Worm (Caenorhabditis elegans): ENCODE data around the gene nhr-181.

The nhr-181 gene

DNA sequence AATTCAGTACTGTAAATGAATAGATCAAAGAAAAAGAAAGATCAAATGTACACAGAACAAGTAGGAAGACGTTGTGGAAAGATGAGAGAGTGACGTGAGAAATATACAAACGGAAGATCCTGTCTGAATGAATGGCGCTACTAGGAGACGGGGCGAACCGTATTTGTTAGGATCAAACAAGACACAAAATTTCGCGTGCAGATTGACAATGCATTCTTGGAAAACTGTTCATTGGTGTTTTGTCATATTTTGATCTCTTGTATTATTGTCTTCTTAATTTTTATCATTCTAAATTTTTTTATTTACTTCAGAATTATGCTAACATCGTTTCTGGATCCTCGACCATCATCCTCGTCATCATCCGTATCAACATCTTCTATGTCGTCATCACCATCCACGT, at the start of gene nhr-181:
Gene nhr-181, plus strand, starts transcription at position 301 of the 400 bp plus-strand sequence.
- TF ChIP-seq tbx-11 (GFP tag; IDR thresholded peaks at IDR 0.05) (no peak), hnd-1 (tag; optimal IDR thresholded peaks at IDR 0.05) (no peak), flt-1 (GFP tag; IDR thresholded peaks at IDR 0.05) (no peak), scrt-1 (GFP tag; IDR thresholded peaks at IDR 0.05) (no peak), aly-1 (tag; optimal IDR thresholded peaks at IDR 0.05) (no peak), sea-1 (GFP tag; conservative IDR thresholded peaks at IDR 0.05) (no peak), ets-7 (tag; optimal IDR thresholded peaks at IDR 0.05) (no peak), pes-1 (GFP tag; IDR thresholded peaks at IDR 0.05) (no peak), F13C5.2 (tag; optimal IDR thresholded peaks at IDR 0.05) (no peak)

- no peak for TF ChIP-seq pes-1 (GFP tag; IDR thresholded peaks at IDR 0.05)
- TF ChIP-seq aly-1 (tag; optimal IDR thresholded peaks at IDR 0.05): no peak
- no peak for TF ChIP-seq flt-1 (GFP tag; IDR thresholded peaks at IDR 0.05)
- TF ChIP-seq scrt-1 (GFP tag; IDR thresholded peaks at IDR 0.05): no peak
- TF ChIP-seq hmbx-1 (tag; optimal IDR thresholded peaks at IDR 0.05): no peak
- TF ChIP-seq tbx-37 (GFP tag; conservative IDR thresholded peaks at IDR 0.05): no peak
- no peak for TF ChIP-seq F13C5.2 (tag; optimal IDR thresholded peaks at IDR 0.05)
- TF ChIP-seq hmg-4 (GFP tag; optimal IDR thresholded peaks at IDR 0.05): no peak
- no peak for TF ChIP-seq ets-7 (tag; optimal IDR thresholded peaks at IDR 0.05)
- no peak for TF ChIP-seq hnd-1 (tag; optimal IDR thresholded peaks at IDR 0.05)
- TF ChIP-seq ama-1 (optimal IDR thresholded peaks at IDR 0.05): no peak
- TF ChIP-seq B0310.2 (tag; optimal IDR thresholded peaks at IDR 0.05): no peak
- TF ChIP-seq ceh-36 (tag; optimal IDR thresholded peaks at IDR 0.05): no peak
- TF ChIP-seq sea-1 (GFP tag; conservative IDR thresholded peaks at IDR 0.05): no peak
- no peak for TF ChIP-seq tbx-11 (GFP tag; IDR thresholded peaks at IDR 0.05)
- TF ChIP-seq tra-4 (tag; optimal IDR thresholded peaks at IDR 0.05): no peak
- no peak for TF ChIP-seq ceh-13 (GFP tag; optimal IDR thresholded peaks at IDR 0.05)
These were observed 48.7 kb upstream of the nhr-181 start, which contains the start of gene phat-7 for ce11 chrV:4046122-4046521. Gene phat-7, plus strand, starts transcription at chrV:4046422.

- no peak for TF ChIP-seq sea-1 (GFP tag; conservative IDR thresholded peaks at IDR 0.05)
- TF ChIP-seq hmg-4 (GFP tag; optimal IDR thresholded peaks at IDR 0.05): no peak
- no peak for TF ChIP-seq aly-1 (tag; optimal IDR thresholded peaks at IDR 0.05)
- no peak for TF ChIP-seq tbx-11 (GFP tag; IDR thresholded peaks at IDR 0.05)
- TF ChIP-seq ceh-36 (tag; optimal IDR thresholded peaks at IDR 0.05): no peak
- no peak for TF ChIP-seq B0310.2 (tag; optimal IDR thresholded peaks at IDR 0.05)
- TF ChIP-seq pes-1 (GFP tag; IDR thresholded peaks at IDR 0.05): no peak
- TF ChIP-seq hnd-1 (tag; optimal IDR thresholded peaks at IDR 0.05): no peak
- TF ChIP-seq scrt-1 (GFP tag; IDR thresholded peaks at IDR 0.05): no peak
- TF ChIP-seq ets-7 (tag; optimal IDR thresholded peaks at IDR 0.05): no peak
- TF ChIP-seq tbx-37 (GFP tag; conservative IDR thresholded peaks at IDR 0.05): no peak
- TF ChIP-seq ceh-13 (GFP tag; optimal IDR thresholded peaks at IDR 0.05): no peak
- TF ChIP-seq flt-1 (GFP tag; IDR thresholded peaks at IDR 0.05): no peak
- no peak for TF ChIP-seq tra-4 (tag; optimal IDR thresholded peaks at IDR 0.05)
- TF ChIP-seq ama-1 (optimal IDR thresholded peaks at IDR 0.05): no peak
- no peak for TF ChIP-seq F13C5.2 (tag; optimal IDR thresholded peaks at IDR 0.05)
- TF ChIP-seq hmbx-1 (tag; optimal IDR thresholded peaks at IDR 0.05): no peak
These were observed 47.3 kb upstream of the nhr-181 start, which contains the start of gene srh-169 for ce11 chrV:4047541-4047940. Gene srh-169, plus strand, starts transcription at chrV:4047841.

DNA sequence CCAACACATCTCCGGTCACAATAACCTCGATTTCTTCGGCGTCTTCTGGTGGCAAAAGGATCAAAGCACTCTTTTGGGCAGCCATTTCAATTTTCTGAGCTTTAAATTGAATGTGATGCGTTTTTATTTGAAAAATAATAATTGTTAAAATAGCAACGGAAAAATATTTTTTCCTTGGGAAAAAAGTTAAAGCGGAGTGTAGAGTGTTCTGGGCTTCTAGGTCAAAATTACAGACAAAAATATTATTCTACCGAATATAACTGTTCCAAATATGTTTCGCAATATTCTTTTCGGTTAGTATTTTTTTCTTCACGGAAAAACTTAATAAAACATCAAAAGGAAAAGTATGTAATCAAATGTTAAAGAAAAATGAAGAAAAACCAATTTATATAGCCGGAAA, 39.8 kb upstream of the nhr-181 start, which contains the start of gene djr-1.2:
Gene djr-1.2, minus strand, starts transcription at position 101 of the 400 bp plus-strand sequence.
- TF ChIP-seq ets-7 (tag; optimal IDR thresholded peaks at IDR 0.05): no peak
- TF ChIP-seq hmg-4 (GFP tag; optimal IDR thresholded peaks at IDR 0.05): no peak
- TF ChIP-seq hmbx-1 (tag; optimal IDR thresholded peaks at IDR 0.05): no peak
- no peak for TF ChIP-seq tra-4 (tag; optimal IDR thresholded peaks at IDR 0.05)
- TF ChIP-seq pes-1 (GFP tag; IDR thresholded peaks at IDR 0.05): no peak
- TF ChIP-seq ceh-36 (tag; optimal IDR thresholded peaks at IDR 0.05): no peak
- TF ChIP-seq aly-1 (tag; optimal IDR thresholded peaks at IDR 0.05): no peak
- TF ChIP-seq B0310.2 (tag; optimal IDR thresholded peaks at IDR 0.05): no peak

- TF ChIP-seq scrt-1 (GFP tag; IDR thresholded peaks at IDR 0.05) (no peak), hmbx-1 (tag; optimal IDR thresholded peaks at IDR 0.05) (no peak), tbx-37 (GFP tag; conservative IDR thresholded peaks at IDR 0.05) (no peak), flt-1 (GFP tag; IDR thresholded peaks at IDR 0.05) (no peak), B0310.2 (tag; optimal IDR thresholded peaks at IDR 0.05) (no peak), pes-1 (GFP tag; IDR thresholded peaks at IDR 0.05) (no peak), sea-1 (GFP tag; conservative IDR thresholded peaks at IDR 0.05) (no peak), tbx-11 (GFP tag; IDR thresholded peaks at IDR 0.05) (no peak), F13C5.2 (tag; optimal IDR thresholded peaks at IDR 0.05) (no peak), ets-7 (tag; optimal IDR thresholded peaks at IDR 0.05) (no peak), hmg-4 (GFP tag; optimal IDR thresholded peaks at IDR 0.05) (no peak), aly-1 (tag; optimal IDR thresholded peaks at IDR 0.05) (no peak), hnd-1 (tag; optimal IDR thresholded peaks at IDR 0.05) (no peak)
These were observed 38.6 kb upstream of the nhr-181 start for ce11 chrV:4056203-4056602.

DNA sequence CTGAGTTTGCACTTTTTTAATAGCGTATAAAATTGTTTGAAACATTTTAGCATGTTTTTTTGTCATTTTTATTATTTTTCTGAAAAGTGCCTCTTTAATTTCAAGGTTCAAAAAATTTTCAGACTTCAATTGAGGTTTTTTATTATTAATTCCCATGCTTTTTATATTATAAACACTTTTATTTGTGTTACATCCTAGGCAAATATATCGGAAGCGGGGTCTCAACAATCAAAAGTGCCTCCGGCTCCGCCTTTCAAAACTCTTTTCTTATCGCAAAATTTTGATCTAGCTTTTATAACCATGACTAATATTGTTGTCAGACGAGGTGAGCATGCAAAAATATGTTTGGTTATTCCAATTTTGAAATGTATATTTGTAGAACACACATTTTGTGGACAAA, 21.4 kb upstream of the nhr-181 start, which contains the start of gene otpl-2:
Gene otpl-2, plus strand, starts transcription at position 301 of the 400 bp plus-strand sequence.
- TF ChIP-seq aly-1 (tag; optimal IDR thresholded peaks at IDR 0.05) (no peak), ceh-36 (tag; optimal IDR thresholded peaks at IDR 0.05) (no peak), ceh-13 (GFP tag; optimal IDR thresholded peaks at IDR 0.05) (no peak), hmbx-1 (tag; optimal IDR thresholded peaks at IDR 0.05) (no peak), tbx-37 (GFP tag; conservative IDR thresholded peaks at IDR 0.05) (no peak), sea-1 (GFP tag; conservative IDR thresholded peaks at IDR 0.05) (no peak), tbx-11 (GFP tag; IDR thresholded peaks at IDR 0.05) (no peak), tra-4 (tag; optimal IDR thresholded peaks at IDR 0.05) (no peak), hnd-1 (tag; optimal IDR thresholded peaks at IDR 0.05) (no peak), F13C5.2 (tag; optimal IDR thresholded peaks at IDR 0.05) (no peak), ama-1 (optimal IDR thresholded peaks at IDR 0.05) (no peak), B0310.2 (tag; optimal IDR thresholded peaks at IDR 0.05) (no peak), flt-1 (GFP tag; IDR thresholded peaks at IDR 0.05) (no peak), pes-1 (GFP tag; IDR thresholded peaks at IDR 0.05) (no peak), hmg-4 (GFP tag; optimal IDR thresholded peaks at IDR 0.05) (no peak), ets-7 (tag; optimal IDR thresholded peaks at IDR 0.05) (no peak), scrt-1 (GFP tag; IDR thresholded peaks at IDR 0.05) (no peak)

- TF ChIP-seq pes-1 (GFP tag; IDR thresholded peaks at IDR 0.05): no peak
- no peak for TF ChIP-seq flt-1 (GFP tag; IDR thresholded peaks at IDR 0.05)
- no peak for TF ChIP-seq sea-1 (GFP tag; conservative IDR thresholded peaks at IDR 0.05)
- no peak for TF ChIP-seq scrt-1 (GFP tag; IDR thresholded peaks at IDR 0.05)
- no peak for TF ChIP-seq hmbx-1 (tag; optimal IDR thresholded peaks at IDR 0.05)
- TF ChIP-seq hnd-1 (tag; optimal IDR thresholded peaks at IDR 0.05): no peak
- TF ChIP-seq ceh-36 (tag; optimal IDR thresholded peaks at IDR 0.05): no peak
- TF ChIP-seq B0310.2 (tag; optimal IDR thresholded peaks at IDR 0.05): no peak
- TF ChIP-seq ets-7 (tag; optimal IDR thresholded peaks at IDR 0.05): no peak
- TF ChIP-seq tra-4 (tag; optimal IDR thresholded peaks at IDR 0.05): no peak
- TF ChIP-seq tbx-37 (GFP tag; conservative IDR thresholded peaks at IDR 0.05): no peak
- TF ChIP-seq aly-1 (tag; optimal IDR thresholded peaks at IDR 0.05): no peak
- TF ChIP-seq hmg-4 (GFP tag; optimal IDR thresholded peaks at IDR 0.05): no peak
- no peak for TF ChIP-seq F13C5.2 (tag; optimal IDR thresholded peaks at IDR 0.05)
- no peak for TF ChIP-seq ama-1 (optimal IDR thresholded peaks at IDR 0.05)
- TF ChIP-seq ceh-13 (GFP tag; optimal IDR thresholded peaks at IDR 0.05): no peak
- TF ChIP-seq tbx-11 (GFP tag; IDR thresholded peaks at IDR 0.05): no peak
These were observed 14.3 kb upstream of the nhr-181 start for ce11 chrV:4080546-4080945.
